Fruit fly (Drosophila melanogaster): ENCODE measurements around the gene Uch.

Uch gene

DNA sequence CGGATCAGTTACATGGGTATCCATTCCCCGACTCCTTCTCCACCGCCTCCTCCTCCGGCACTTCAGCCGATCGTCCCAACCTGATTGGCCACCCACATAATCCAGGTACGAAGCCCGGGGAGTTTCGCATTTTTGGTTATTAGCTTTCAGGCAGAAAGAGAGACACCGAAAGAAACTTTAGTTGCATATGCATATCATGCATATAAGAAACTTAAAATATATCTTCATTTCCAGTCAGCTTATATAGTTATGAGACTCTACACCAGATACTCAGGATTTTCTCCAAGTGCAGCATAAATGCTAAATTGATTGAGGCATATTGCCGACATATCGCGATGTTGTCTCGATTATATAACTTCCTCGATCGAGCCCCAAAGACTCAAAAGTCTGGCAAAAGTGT is 29.9 kb downstream of the Uch start (continued):
- TF ChIP-seq Pdp1 (GFP tag; optimal IDR thresholded peaks at IDR 0.05) (peak in 1 of 2 experiments; percentile 86), Mrtf (GFP tag; IDR thresholded peaks at IDR 0.05) (no peak), Ssrp (tag; optimal IDR thresholded peaks at IDR 0.05) (no peak), trem (tag; optimal IDR thresholded peaks at IDR 0.05) (no peak), Ptx1 (GFP tag; IDR thresholded peaks at IDR 0.05) (no peak), CG11456 (GFP tag; IDR thresholded peaks at IDR 0.05) (0 out of 3 replicates have a peak, but pooled peaks have one; percentile 11), CG17186 (GFP tag; optimal IDR thresholded peaks at IDR 0.05) (no peak), Antp (GFP tag; optimal IDR thresholded peaks at IDR 0.05) (no peak), Chrac-16 (GFP tag; optimal IDR thresholded peaks at IDR 0.05) (no peak), ase (GFP tag; IDR thresholded peaks at IDR 0.05) (no peak), cas (GFP tag; IDR thresholded peaks at IDR 0.05) (no peak), sens (GFP tag) (peak; percentile 61), HmgD (GFP tag; optimal IDR thresholded peaks at IDR 0.05) (no peak)

DNA sequence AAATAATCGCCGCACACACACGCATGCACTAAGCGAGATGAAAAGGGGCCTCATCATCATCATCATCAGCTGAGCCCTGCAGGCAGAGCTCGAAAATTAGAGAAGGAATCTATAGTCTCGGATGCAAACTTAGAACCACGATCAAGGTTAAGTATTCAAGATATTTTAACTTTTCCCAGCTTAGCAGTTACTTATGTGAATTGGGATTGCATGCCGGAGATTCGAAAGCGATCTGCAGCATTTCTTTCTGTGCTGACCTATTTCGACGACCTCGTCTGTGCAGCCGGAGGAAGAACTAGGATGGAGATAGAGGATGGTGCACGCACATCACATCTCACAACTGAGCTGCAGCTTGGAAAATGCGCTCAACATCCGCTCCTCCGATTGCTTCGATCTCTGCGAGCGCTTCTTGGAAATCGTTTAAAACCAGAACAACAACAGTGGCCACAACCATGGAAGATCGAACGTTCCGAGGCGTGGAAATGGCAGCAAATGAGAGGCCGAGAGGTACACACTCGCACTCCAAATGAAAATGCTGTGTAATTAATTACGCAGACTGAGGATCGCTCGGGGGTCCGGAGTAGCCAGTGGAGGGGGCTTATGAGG is 31.2 kb downstream of the Uch start:
- TF ChIP-seq CG12236 (GFP tag; optimal IDR thresholded peaks at IDR 0.05), result peak; percentile 63
- no peak for TF ChIP-seq CG43689 (GFP tag; IDR thresholded peaks at IDR 0.05)
- TF ChIP-seq Camta (GFP tag; optimal IDR thresholded peaks at IDR 0.05), result peak; percentile 65
- peak; percentile 81 for TF ChIP-seq Usf (GFP tag; optimal IDR thresholded peaks at IDR 0.05)
- peak; percentile 73 for TF ChIP-seq CG7786 (GFP tag; optimal IDR thresholded peaks at IDR 0.05)
- TF ChIP-seq CG34422 (GFP tag; IDR thresholded peaks at IDR 0.05), result no peak; the same call in 2 of the 3 replicates
- TF ChIP-seq TFAM (GFP tag; optimal IDR thresholded peaks at IDR 0.05), result peak; percentile 23
- no peak for TF ChIP-seq CG9797 (GFP tag; optimal IDR thresholded peaks at IDR 0.05)
- no peak for TF ChIP-seq CG11085 (GFP tag; IDR thresholded peaks at IDR 0.05)
- TF ChIP-seq btn (GFP tag; optimal IDR thresholded peaks at IDR 0.05), result peak; percentile 71
- no peak for TF ChIP-seq salm (tag; optimal IDR thresholded peaks at IDR 0.05)
- peak; percentile 86 for TF ChIP-seq chn (GFP tag; optimal IDR thresholded peaks at IDR 0.05)
- TF ChIP-seq CG1233 (GFP tag; optimal IDR thresholded peaks at IDR 0.05), result peak; percentile 62
- no peak for TF ChIP-seq Fer2 (tag; optimal IDR thresholded peaks at IDR 0.05)
- TF ChIP-seq CG6254 (GFP tag; optimal IDR thresholded peaks at IDR 0.05), result peak; percentile 74
- peak; percentile 92 for TF ChIP-seq ac (GFP tag; optimal IDR thresholded peaks at IDR 0.05)
- TF ChIP-seq seq (GFP tag; IDR thresholded peaks at IDR 0.05), result no peak
- TF ChIP-seq CG2875 (GFP tag; optimal IDR thresholded peaks at IDR 0.05), result peak; percentile 61
- peak; percentile 64 for TF ChIP-seq CG11398 (GFP tag; optimal IDR thresholded peaks at IDR 0.05)
- peak; percentile 59 for TF ChIP-seq CG7745 (tag; optimal IDR thresholded peaks at IDR 0.05)
- TF ChIP-seq CG12071 (GFP tag; optimal IDR thresholded peaks at IDR 0.05), result no peak
- TF ChIP-seq trem (tag; optimal IDR thresholded peaks at IDR 0.05), result peak; percentile 81
- peak; percentile 63 for TF ChIP-seq pum (GFP tag; optimal IDR thresholded peaks at IDR 0.05)
- TF ChIP-seq ap (GFP tag; IDR thresholded peaks at IDR 0.05), result no peak
- no peak for TF ChIP-seq Poxn (GFP tag; IDR thresholded peaks at IDR 0.05)
- no peak for TF ChIP-seq ato (GFP tag; IDR thresholded peaks at IDR 0.05; ENCODE audit: partially characterized antibody)
- TF ChIP-seq CG7372 (GFP tag; IDR thresholded peaks at IDR 0.05), result no peak
- no peak for TF ChIP-seq chinmo (GFP tag; IDR thresholded peaks at IDR 0.05; ENCODE audit: partially characterized antibody)
- no peak for TF ChIP-seq Dll (GFP tag; IDR thresholded peaks at IDR 0.05; ENCODE audit: partially characterized antibody)
- TF ChIP-seq sc (optimal IDR thresholded peaks at IDR 0.05), result no peak
- peak; percentile 52 for TF ChIP-seq sc (GFP tag; optimal IDR thresholded peaks at IDR 0.05)
- peak; percentile 23 to 52 for TF ChIP-seq dpn (GFP tag; optimal IDR thresholded peaks at IDR 0.05)
- TF ChIP-seq Rx (GFP tag; IDR thresholded peaks at IDR 0.05), result peak; percentile 52; the same call in 1 of the 2 replicates
- TF ChIP-seq sna (GFP tag; IDR thresholded peaks at IDR 0.05; ENCODE audit: partially characterized antibody), result no peak
- peak; percentile 40 for TF ChIP-seq CG2678 (tag; optimal IDR thresholded peaks at IDR 0.05)
- no peak for TF ChIP-seq CG15073 (GFP tag; optimal IDR thresholded peaks at IDR 0.05)
- TF ChIP-seq CkIIα-i1 (GFP tag; IDR thresholded peaks at IDR 0.05), result no peak
- peak; percentile 11 for TF ChIP-seq CG13624 (GFP tag; optimal IDR thresholded peaks at IDR 0.05)
